Worm (Caenorhabditis elegans) whole organism, L2 larva: ENCODE data around the gene Y54E2A.8.

Source experiments
- C34F6.9 ChIP-seq: fragments of 150-350 bp; optimal IDR thresholded peaks from 2 replicates; lab custom pipeline; 2014; ENCODE audit warnings: missing biosample characterization, missing genetic modification characterization
- F13H6.1 ChIP-seq: sonication (generic microtip); optimal IDR thresholded peaks from 2 replicates; lab custom pipeline; 2016; ENCODE audit warnings: missing genetic modification characterization, missing compliant biosample characterization
- R02D3.7 ChIP-seq: fragments of 150-350 bp; optimal IDR thresholded peaks from 2 replicates; lab custom pipeline; 2014; ENCODE audit warnings: missing biosample characterization, missing genetic modification characterization
- Y55F3AM.14 ChIP-seq: fragments of 200-800 bp; sonication (Bioruptor generic); optimal IDR thresholded peaks from 2 replicates; lab custom pipeline; 2018; ENCODE audit warnings: mild to moderate bottlenecking, missing genetic modification characterization, missing compliant biosample characterization
- ZK546.5 ChIP-seq: sonication (generic microtip); optimal IDR thresholded peaks from 2 replicates; lab custom pipeline; 2017; ENCODE audit warnings: missing biosample characterization, missing genetic modification characterization
- aly-2 ChIP-seq: fragments of 150-350 bp; optimal IDR thresholded peaks from 2 replicates; lab custom pipeline; 2014; ENCODE audit warnings: missing biosample characterization, missing genetic modification characterization
- ama-1 ChIP-seq: fragments of 150-350 bp; optimal IDR thresholded peaks from 2 replicates; lab custom pipeline; 2018; ENCODE audit warnings: inconsistent platforms
- blmp-1 ChIP-seq: sonication (generic microtip); optimal IDR thresholded peaks from 2 replicates; lab custom pipeline; 2017; ENCODE audit warnings: missing genetic modification characterization, mild to moderate bottlenecking, missing compliant biosample characterization, antibody characterized with exemption, moderate library complexity; ENCODE audit not compliant: insufficient read depth
- ceh-16 ChIP-seq: fragments of 150-350 bp; optimal IDR thresholded peaks from 2 replicates; lab custom pipeline; 2014; ENCODE audit warnings: missing biosample characterization, missing genetic modification characterization
- crh-2 ChIP-seq: sonication (generic microtip); optimal IDR thresholded peaks from 2 replicates; lab custom pipeline; 2017; ENCODE audit warnings: missing biosample characterization, missing genetic modification characterization
- dmd-4 ChIP-seq: sonication (generic microtip); optimal IDR thresholded peaks from 2 replicates; lab custom pipeline; 2017; ENCODE audit warnings: missing biosample characterization, missing genetic modification characterization
- egl-27 ChIP-seq: sonication (generic microtip); optimal IDR thresholded peaks from 3 replicates; lab custom pipeline; 2017; ENCODE audit warnings: missing biosample characterization, missing genetic modification reagents, missing genetic modification characterization
- elt-1 ChIP-seq: fragments of 150-350 bp; optimal IDR thresholded peaks from 2 replicates; lab custom pipeline; 2014; ENCODE audit warnings: missing biosample characterization, missing genetic modification characterization
- fos-1 ChIP-seq: fragments of 150-350 bp; optimal IDR thresholded peaks from 2 replicates; lab custom pipeline; 2014; ENCODE audit warnings: missing biosample characterization, missing genetic modification characterization
- gmeb-1 ChIP-seq: fragments of 150-350 bp; optimal IDR thresholded peaks from 2 replicates; lab custom pipeline; 2014; ENCODE audit warnings: missing biosample characterization, missing genetic modification characterization
- lin-11 ChIP-seq: fragments of 150-350 bp; sonication (generic microtip); optimal IDR thresholded peaks from 2 replicates; lab custom pipeline; 2014; ENCODE audit warnings: missing biosample characterization, missing genetic modification characterization, inconsistent platforms, mixed read lengths
- lin-39 ChIP-seq: fragments of 150-350 bp; optimal IDR thresholded peaks from 2 replicates; lab custom pipeline; 2014; ENCODE audit warnings: missing biosample characterization, missing genetic modification reagents, missing genetic modification characterization
- lsy-2 ChIP-seq, 2 experiments: fragments of 150-350 bp in 1 of 2; sonication (generic microtip) in 1 of 2; optimal IDR thresholded peaks; 2 replicates each; lab custom pipeline; 2014 to 2017; ENCODE audit warnings: missing biosample characterization in 2 of 2, missing genetic modification characterization in 2 of 2
- mbf-1 ChIP-seq: sonication (generic microtip); optimal IDR thresholded peaks from 2 replicates; lab custom pipeline; 2017; ENCODE audit warnings: missing biosample characterization, missing genetic modification characterization
- mdl-1 ChIP-seq, 2 experiments: fragments of 150-350 bp in 1 of 2; sonication (generic microtip) in 1 of 2; optimal IDR thresholded peaks; 2 replicates each; lab custom pipeline; 2017; ENCODE audit warnings: missing biosample characterization in 2 of 2, missing genetic modification characterization in 2 of 2
- nhr-10 ChIP-seq: sonication (generic microtip); optimal IDR thresholded peaks from 2 replicates; lab custom pipeline; 2017; ENCODE audit warnings: missing biosample characterization, missing genetic modification characterization
- nhr-11 ChIP-seq: fragments of 150-350 bp; optimal IDR thresholded peaks from 2 replicates; lab custom pipeline; 2014; ENCODE audit warnings: missing biosample characterization, missing genetic modification characterization
- nhr-12 ChIP-seq: fragments of 150-350 bp; optimal IDR thresholded peaks from 2 replicates; lab custom pipeline; 2014; ENCODE audit warnings: missing biosample characterization, missing genetic modification characterization
- nhr-129 ChIP-seq: fragments of 150-350 bp; optimal IDR thresholded peaks from 2 replicates; lab custom pipeline; 2014; ENCODE audit warnings: missing biosample characterization, missing genetic modification characterization
- nhr-23 ChIP-seq: fragments of 150-350 bp; optimal IDR thresholded peaks from 2 replicates; lab custom pipeline; 2014; ENCODE audit warnings: missing biosample characterization, missing genetic modification reagents, missing genetic modification characterization
- nhr-237 ChIP-seq: fragments of 150-350 bp; optimal IDR thresholded peaks from 2 replicates; lab custom pipeline; 2014; ENCODE audit warnings: missing biosample characterization, missing genetic modification characterization
- nhr-25 ChIP-seq: fragments of 150-350 bp; sonication (generic microtip); optimal IDR thresholded peaks from 3 replicates; lab custom pipeline; 2014; ENCODE audit warnings: missing biosample characterization, missing genetic modification characterization
- nhr-77 ChIP-seq: fragments of 150-350 bp; optimal IDR thresholded peaks from 2 replicates; lab custom pipeline; 2014; ENCODE audit warnings: missing biosample characterization, missing genetic modification characterization
- sem-4 ChIP-seq: fragments of 150-350 bp; optimal IDR thresholded peaks from 2 replicates; lab custom pipeline; 2014; ENCODE audit warnings: missing biosample characterization, missing genetic modification reagents, missing genetic modification characterization
- skn-1 ChIP-seq: sonication (generic microtip); optimal IDR thresholded peaks from 2 replicates; lab custom pipeline; 2017; ENCODE audit warnings: missing biosample characterization, missing genetic modification characterization
- sma-3 ChIP-seq: sonication (generic microtip); optimal IDR thresholded peaks from 2 replicates; lab custom pipeline; 2016; ENCODE audit warnings: missing genetic modification reagents, missing genetic modification characterization, missing compliant biosample characterization
- sma-9 ChIP-seq, 2 experiments: fragments of 150-350 bp in 1 of 2; sonication (generic microtip) in 1 of 2; optimal IDR thresholded peaks; 2 replicates each; lab custom pipeline; 2014 to 2016; ENCODE audit warnings: missing genetic modification characterization in 2 of 2, mild to moderate bottlenecking in 1 of 2, missing biosample characterization in 1 of 2, missing compliant biosample characterization in 1 of 2, missing genetic modification reagents in 1 of 2, moderate library complexity in 1 of 2
- snpc-4 ChIP-seq: fragments of 150-350 bp; optimal IDR thresholded peaks from 2 replicates; lab custom pipeline; 2014; ENCODE audit warnings: missing biosample characterization, missing genetic modification characterization
- unc-39 ChIP-seq: fragments of 150-350 bp; optimal IDR thresholded peaks from 2 replicates; lab custom pipeline; 2014; ENCODE audit warnings: missing biosample characterization, missing genetic modification characterization
- unc-55 ChIP-seq: fragments of 150-350 bp; sonication (generic microtip); optimal IDR thresholded peaks from 3 replicates; lab custom pipeline; 2014; ENCODE audit warnings: missing biosample characterization, missing genetic modification reagents, missing genetic modification characterization
- zag-1 ChIP-seq: fragments of 150-350 bp; optimal IDR thresholded peaks from 2 replicates; lab custom pipeline; 2014; ENCODE audit warnings: missing biosample characterization, missing genetic modification characterization
- ztf-1 ChIP-seq: fragments of 200-800 bp; sonication (Bioruptor generic); conservative IDR thresholded peaks from 2 replicates; pipeline ENCODE4 v1.3.6; 2022; ENCODE audit warnings: missing genetic modification characterization, missing compliant biosample characterization
- ztf-11 ChIP-seq: sonication (generic microtip); optimal IDR thresholded peaks from 2 replicates; lab custom pipeline; 2017; ENCODE audit warnings: missing biosample characterization, missing genetic modification characterization
- ztf-4 ChIP-seq: fragments of 150-350 bp; optimal IDR thresholded peaks from 2 replicates; lab custom pipeline; 2014; ENCODE audit warnings: missing biosample characterization, missing genetic modification characterization

Y54E2A.8 gene

DNA sequence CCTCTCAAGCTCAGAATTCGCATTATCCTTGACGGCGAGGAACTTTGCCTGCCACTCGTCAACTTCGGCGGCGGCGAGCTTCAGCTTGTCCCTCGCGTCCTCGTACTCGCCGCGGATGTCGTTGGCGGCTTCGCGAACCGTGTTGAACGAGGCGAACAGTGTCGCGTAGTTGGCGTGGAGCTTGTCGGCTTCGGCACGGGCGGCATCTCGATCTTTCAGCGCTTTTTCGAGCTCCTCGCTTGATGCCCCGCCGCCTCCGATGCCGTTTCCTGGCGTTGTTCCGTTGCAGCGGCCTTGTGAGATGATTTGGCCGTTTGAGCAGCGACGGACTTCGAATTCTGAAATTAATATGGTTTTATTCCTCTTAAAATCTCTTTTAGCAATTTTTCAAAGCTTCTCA, 24.9 kb upstream of the Y54E2A.8 start:
- TF ChIP-seq ztf-1 (GFP tag; lab: Robert Waterston, UW) (no peak), sem-4 (no peak), gmeb-1 (tag; lab: Kevin White, UChicago) (no peak), unc-39 (no peak), dmd-4 (tag; lab: Kevin White, UChicago) (no peak), lin-11 (no peak), nhr-11 (tag; lab: Kevin White, UChicago) (no peak), crh-2 (no peak), ztf-11 (tag; lab: Kevin White, UChicago) (no peak), nhr-23 (tag; lab: Kevin White, UChicago) (no peak), nhr-25 (tag; lab: Kevin White, UChicago) (no peak), nhr-10 (no peak), ceh-16 (tag; lab: Kevin White, UChicago) (no peak), aly-2 (tag; lab: Kevin White, UChicago) (no peak), sma-9 (GFP tag; optimal IDR thresholded peaks at IDR 0.05; lab: Kevin White, UChicago) (no peak), sma-9 (tag; optimal IDR thresholded peaks at IDR 0.05; lab: Kevin White, UChicago) (no peak), unc-55 (GFP tag; lab: Kevin White, UChicago) (no peak), ama-1 (lab: Kevin White, UChicago) (no peak), C34F6.9 (tag; lab: Kevin White, UChicago) (no peak), ZK546.5 (tag; lab: Kevin White, UChicago) (no peak), nhr-12 (no peak)
- TF ChIP-seq, all 48 proteins: peak for 0

DNA sequence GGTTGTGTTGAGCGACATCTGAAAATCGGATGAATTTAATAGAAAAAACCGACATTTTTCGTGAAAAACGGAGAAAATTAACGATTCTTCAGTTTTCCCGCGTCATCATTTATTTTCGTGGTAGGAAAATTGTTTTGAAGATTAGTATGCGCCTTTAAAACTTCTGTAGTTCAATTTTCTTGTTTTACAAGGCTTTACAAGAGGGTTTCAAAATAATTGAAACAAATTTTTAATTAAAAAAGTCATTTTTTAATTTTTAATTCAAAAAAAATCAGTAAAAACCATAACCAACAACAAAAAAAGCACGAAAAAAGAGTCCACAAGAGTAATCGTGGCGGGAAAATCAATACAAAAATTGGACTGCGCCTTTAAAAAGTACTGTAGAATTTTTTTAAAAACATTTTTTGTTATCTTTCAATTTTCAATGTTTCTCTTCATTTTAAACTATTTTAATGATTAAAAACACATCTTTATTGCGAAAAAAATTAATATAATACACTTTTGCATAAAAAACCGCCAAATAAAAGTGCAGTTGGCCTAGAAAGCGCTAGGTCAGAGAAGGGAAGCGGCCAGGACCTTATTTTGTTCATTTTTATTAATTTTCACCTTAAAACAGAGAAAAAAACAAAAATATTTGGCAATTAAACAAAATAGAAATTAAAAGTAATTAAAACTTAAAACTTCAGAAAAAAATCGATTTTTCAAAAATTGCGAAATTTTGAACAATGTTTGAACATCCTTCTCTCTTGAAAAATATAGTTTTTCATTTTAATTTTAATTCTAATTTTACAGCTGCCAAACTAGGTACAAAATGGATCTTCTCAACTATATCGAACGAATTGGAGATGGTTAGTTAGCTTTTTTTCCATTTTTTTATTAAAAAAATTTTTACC, 24.0 kb upstream of the Y54E2A.8 start, which contains the start of the genes tac-1 and Y54E2A.4:
TSS of gene tac-1 (minus strand) at position 20 of the 893 bp plus-strand sequence.
TSS of gene Y54E2A.4 (plus strand) at position 765 of the 893 bp plus-strand sequence.
- TF ChIP-seq unc-55 (GFP tag; lab: Kevin White, UChicago) (peak; percentile 36), sma-9 (GFP tag; optimal IDR thresholded peaks at IDR 0.05; lab: Kevin White, UChicago) (no peak), sma-9 (tag; optimal IDR thresholded peaks at IDR 0.05; lab: Kevin White, UChicago) (no peak), mbf-1 (tag; lab: Kevin White, UChicago) (no peak), gmeb-1 (tag; lab: Kevin White, UChicago) (no peak), blmp-1 (no peak), lsy-2 (tag; optimal IDR thresholded peaks at IDR 0.05; lab: Kevin White, UChicago) (peak in 1 of 2 experiments; percentile 42), C34F6.9 (tag; lab: Kevin White, UChicago) (peak; percentile 26), nhr-129 (peak; percentile 27)

DNA sequence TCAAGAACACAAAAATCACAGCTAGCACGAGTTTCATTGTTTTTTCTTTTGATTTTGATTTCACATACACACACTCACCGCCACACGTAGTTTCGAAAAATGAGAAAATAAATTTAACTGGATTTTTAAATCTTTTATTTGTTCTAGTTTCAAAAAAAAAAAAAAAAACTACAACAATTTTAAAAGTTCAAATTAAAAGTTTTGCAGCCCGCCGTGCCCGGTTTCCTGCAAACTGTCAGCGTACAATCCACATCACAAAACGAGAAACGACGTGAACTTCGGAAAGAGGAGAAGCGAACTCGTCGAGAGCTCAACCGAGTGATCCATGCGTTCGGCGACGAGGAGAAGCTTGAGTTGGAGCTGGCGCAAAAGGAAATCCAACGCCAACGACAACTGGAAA, 20.4 kb upstream of the Y54E2A.8 start, which contains the start of gene Y54E2A.5:
TSS of gene Y54E2A.5 (minus strand) at position 101 of the 400 bp plus-strand sequence.
- TF ChIP-seq unc-39 (no peak), egl-27 (no peak), fos-1 (tag; lab: Kevin White, UChicago) (no peak), F13H6.1 (tag; lab: Kevin White, UChicago) (no peak), nhr-77 (no peak), aly-2 (tag; lab: Kevin White, UChicago) (no peak), ceh-16 (tag; lab: Kevin White, UChicago) (no peak), dmd-4 (tag; lab: Kevin White, UChicago) (no peak), ama-1 (lab: Kevin White, UChicago) (no peak), mdl-1 (tag; optimal IDR thresholded peaks at IDR 0.05; lab: Kevin White, UChicago) (no peak)

DNA sequence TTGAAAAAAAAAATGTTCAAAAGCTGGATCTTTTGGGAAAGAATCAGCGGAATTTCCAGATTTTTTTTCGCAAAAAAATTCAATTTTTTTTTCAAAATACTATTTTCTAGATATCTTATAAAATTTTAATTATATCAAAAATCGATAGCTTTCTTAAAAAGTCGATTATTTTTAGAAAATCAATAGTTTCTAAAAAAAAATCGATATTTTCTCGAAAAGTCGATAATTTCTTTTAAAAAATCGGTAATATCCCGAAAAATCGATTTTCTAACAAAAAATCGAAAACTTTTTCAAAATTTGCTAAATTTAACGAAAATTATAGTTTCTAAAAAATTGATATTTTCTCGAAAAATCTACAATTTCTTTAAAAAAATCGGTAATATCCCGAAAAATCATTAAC, 9.3 kb upstream of the Y54E2A.8 start:
- no peak for TF ChIP-seq egl-27
- no peak for TF ChIP-seq elt-1
- no peak for TF ChIP-seq lin-39 (tag; lab: Kevin White, UChicago)
- TF ChIP-seq unc-55 (GFP tag; lab: Kevin White, UChicago): no peak
- no peak for TF ChIP-seq blmp-1
- no peak for TF ChIP-seq Y55F3AM.14 (GFP tag; lab: Kevin White, UChicago)
- TF ChIP-seq F13H6.1 (tag; lab: Kevin White, UChicago): no peak
- TF ChIP-seq ztf-4 (tag; lab: Kevin White, UChicago): no peak
- TF ChIP-seq unc-39: no peak
- no peak for TF ChIP-seq skn-1 (tag; lab: Kevin White, UChicago)
- TF ChIP-seq nhr-12: no peak
- no peak for TF ChIP-seq sma-3 (GFP tag; lab: Kevin White, UChicago)
- no peak for TF ChIP-seq nhr-237 (tag; lab: Kevin White, UChicago)
- TF ChIP-seq zag-1: no peak
- no peak for TF ChIP-seq R02D3.7 (tag; lab: Kevin White, UChicago)
- TF ChIP-seq mbf-1 (tag; lab: Kevin White, UChicago): no peak
- TF ChIP-seq nhr-25 (tag; lab: Kevin White, UChicago): no peak
- TF ChIP-seq snpc-4 (tag; lab: Kevin White, UChicago): no peak
